Fruit fly (Drosophila melanogaster) whole organism, embryonic: ENCODE measurements around the gene CG33511.

Source experiments
- Adf1 ChIP-seq: fragments of 200-800 bp; sonication (Bioruptor generic); IDR thresholded peaks from 2 replicates; pipeline ENCODE4 v1.3.6; 2022; ENCODE audit warnings: missing biosample characterization, missing genetic modification characterization
- Bgb ChIP-seq: fragments of 200-800 bp; sonication (Bioruptor generic); IDR thresholded peaks from 2 replicates; pipeline ENCODE4 v1.3.6; 2022; ENCODE audit warnings: missing biosample characterization, missing genetic modification characterization; ENCODE audit not compliant: partially characterized antibody
- CG10147 ChIP-seq: fragments of 200-800 bp; sonication (Bioruptor generic); optimal IDR thresholded peaks from 2 replicates; lab custom pipeline; 2019; ENCODE audit warnings: missing biosample characterization, mild to moderate bottlenecking, missing genetic modification characterization, moderate library complexity
- CG10565 ChIP-seq: fragments of 200-800 bp; sonication (Bioruptor generic); optimal IDR thresholded peaks from 3 replicates; lab custom pipeline; 2016; ENCODE audit warnings: missing biosample characterization, mild to moderate bottlenecking, missing genetic modification characterization
- CG13424 ChIP-seq: fragments of 200-800 bp; sonication (Bioruptor generic); optimal IDR thresholded peaks from 2 replicates; lab custom pipeline; 2019; ENCODE audit warnings: missing biosample characterization, mild to moderate bottlenecking, missing genetic modification characterization, moderate library complexity
- CG14710 ChIP-seq: fragments of 200-800 bp; sonication (Bioruptor generic); optimal IDR thresholded peaks from 3 replicates; lab custom pipeline; 2019; ENCODE audit warnings: missing biosample characterization, mild to moderate bottlenecking, missing genetic modification characterization, moderate library complexity
- CG17385 ChIP-seq: fragments of 200-800 bp; sonication (Bioruptor generic); optimal IDR thresholded peaks from 3 replicates; lab custom pipeline; 2018; ENCODE audit warnings: missing biosample characterization, mild to moderate bottlenecking, missing genetic modification characterization
- CG17829 ChIP-seq: fragments of 200-800 bp; optimal IDR thresholded peaks from 2 replicates; lab custom pipeline; 2019; ENCODE audit warnings: missing biosample characterization, mild to moderate bottlenecking, missing genetic modification characterization, moderate library complexity
- CG17912 ChIP-seq: fragments of 200-800 bp; sonication (Bioruptor generic); optimal IDR thresholded peaks from 2 replicates; lab custom pipeline; 2018; ENCODE audit warnings: missing biosample characterization, mild to moderate bottlenecking, missing genetic modification characterization
- CG18262 ChIP-seq: fragments of 200-800 bp; optimal IDR thresholded peaks from 3 replicates; lab custom pipeline; 2019; ENCODE audit warnings: missing biosample characterization, mild to moderate bottlenecking, missing genetic modification characterization, moderate library complexity
- CG2712 ChIP-seq: fragments of 200-800 bp; optimal IDR thresholded peaks from 3 replicates; lab custom pipeline; 2019; ENCODE audit warnings: missing biosample characterization, mild to moderate bottlenecking, missing genetic modification characterization, moderate library complexity
- CG32772 ChIP-seq: fragments of 200-800 bp; sonication (Bioruptor generic); IDR thresholded peaks from 2 replicates; pipeline ENCODE4 v1.3.6; 2022; ENCODE audit warnings: missing biosample characterization, missing genetic modification characterization
- CG33213 ChIP-seq: fragments of 200-800 bp; sonication (Bioruptor generic); optimal IDR thresholded peaks from 3 replicates; lab custom pipeline; 2016; ENCODE audit warnings: missing biosample characterization, missing genetic modification characterization
- CG4617 ChIP-seq: fragments of 200-800 bp; sonication (Bioruptor generic); optimal IDR thresholded peaks from 3 replicates; lab custom pipeline; 2016; ENCODE audit warnings: missing biosample characterization, missing genetic modification characterization, borderline replicate concordance
- CG4707 ChIP-seq: fragments of 200-800 bp; sonication (Bioruptor generic); optimal IDR thresholded peaks from 2 replicates; lab custom pipeline; 2018; ENCODE audit warnings: missing biosample characterization, mild to moderate bottlenecking, missing genetic modification characterization, moderate library complexity
- CG6175 ChIP-seq: fragments of 200-800 bp; sonication (Bioruptor generic); IDR thresholded peaks from 3 replicates; pipeline ENCODE4 v1.3.6; 2022; ENCODE audit warnings: missing biosample characterization, missing genetic modification characterization
- CG6813 ChIP-seq: fragments of 200-800 bp; sonication (Bioruptor generic); optimal IDR thresholded peaks from 2 replicates; lab custom pipeline; 2017; ENCODE audit warnings: missing biosample characterization, missing genetic modification characterization, mild to moderate bottlenecking, moderate library complexity, missing genetic modification reagents
- CG7556 ChIP-seq: fragments of 200-800 bp; sonication (Bioruptor generic); optimal IDR thresholded peaks from 2 replicates; lab custom pipeline; 2017; ENCODE audit warnings: missing biosample characterization, mild to moderate bottlenecking, missing genetic modification characterization
- CG8281 ChIP-seq: fragments of 200-800 bp; sonication (Bioruptor generic); optimal IDR thresholded peaks from 2 replicates; lab custom pipeline; 2018; ENCODE audit warnings: missing biosample characterization, mild to moderate bottlenecking, missing genetic modification characterization, moderate library complexity
- CG8388 ChIP-seq: fragments of 200-800 bp; sonication (Bioruptor generic); optimal IDR thresholded peaks from 2 replicates; lab custom pipeline; 2019; ENCODE audit warnings: missing biosample characterization, mild to moderate bottlenecking, missing genetic modification characterization, moderate library complexity
- CG8944 ChIP-seq: fragments of 200-800 bp; sonication (Bioruptor generic); optimal IDR thresholded peaks from 3 replicates; lab custom pipeline; 2016; ENCODE audit warnings: missing biosample characterization, missing genetic modification characterization
- Camta ChIP-seq: fragments of 200-800 bp; sonication (Bioruptor generic); optimal IDR thresholded peaks from 2 replicates; lab custom pipeline; 2016; ENCODE audit warnings: missing biosample characterization, missing genetic modification characterization
- D19A ChIP-seq: fragments of 200-800 bp; optimal IDR thresholded peaks from 3 replicates; lab custom pipeline; 2019; ENCODE audit warnings: missing biosample characterization, mild to moderate bottlenecking, missing genetic modification characterization, moderate library complexity
- E2f1 ChIP-seq: fragments of 200-800 bp; sonication (Bioruptor generic); IDR thresholded peaks from 2 replicates; pipeline ENCODE4 v1.3.6; 2022; ENCODE audit warnings: missing biosample characterization, missing genetic modification characterization
- Fer2 ChIP-seq: fragments of 200-800 bp; sonication (Bioruptor generic); optimal IDR thresholded peaks from 2 replicates; lab custom pipeline; 2018; ENCODE audit warnings: missing biosample characterization, mild to moderate bottlenecking, missing genetic modification characterization, moderate library complexity
- Fer3 ChIP-seq: fragments of 200-800 bp; sonication (Bioruptor generic); optimal IDR thresholded peaks from 2 replicates; lab custom pipeline; 2018; ENCODE audit warnings: missing biosample characterization, mild to moderate bottlenecking, missing genetic modification characterization, moderate library complexity
- HLH3B ChIP-seq: fragments of 200-800 bp; sonication (Bioruptor generic); IDR thresholded peaks from 2 replicates; pipeline ENCODE4 v1.3.6; 2022; ENCODE audit warnings: missing biosample characterization, missing genetic modification characterization
- Lpt ChIP-seq: fragments of >200 bp; optimal IDR thresholded peaks from 2 replicates; lab custom pipeline; 2018; ENCODE audit warnings: missing biosample characterization, missing genetic modification characterization
- MTF-1 ChIP-seq: fragments of 200-800 bp; sonication (Bioruptor generic); optimal IDR thresholded peaks from 2 replicates; lab custom pipeline; 2018; ENCODE audit warnings: missing biosample characterization, mild to moderate bottlenecking, missing genetic modification characterization, borderline replicate concordance
- Six4 ChIP-seq: fragments of 200-800 bp; sonication (Bioruptor generic); optimal IDR thresholded peaks from 2 replicates; lab custom pipeline; 2016; ENCODE audit warnings: missing biosample characterization, missing genetic modification characterization
- az2 ChIP-seq: fragments of 200-800 bp; sonication (Bioruptor generic); optimal IDR thresholded peaks from 3 replicates; lab custom pipeline; 2016; ENCODE audit warnings: missing biosample characterization, missing genetic modification characterization
- bcd ChIP-seq: fragments of 200-800 bp; sonication (Bioruptor generic); optimal IDR thresholded peaks from 2 replicates; lab custom pipeline; 2017; ENCODE audit warnings: missing biosample characterization, mild to moderate bottlenecking, missing genetic modification characterization
- chn ChIP-seq: fragments of 200-800 bp; sonication (Bioruptor generic); optimal IDR thresholded peaks from 2 replicates; lab custom pipeline; 2016; ENCODE audit warnings: missing biosample characterization, missing genetic modification characterization
- croc ChIP-seq: fragments of 200-800 bp; sonication (Bioruptor generic); conservative IDR thresholded peaks from 3 replicates; pipeline ENCODE4 v1.3.6; 2022; ENCODE audit warnings: missing biosample characterization, missing genetic modification characterization
- esg ChIP-seq: fragments of 200-800 bp; sonication (Bioruptor generic); conservative IDR thresholded peaks from 2 replicates; pipeline ENCODE4 v1.3.6; 2022; ENCODE audit warnings: missing biosample characterization, missing genetic modification characterization
- her ChIP-seq: fragments of 200-800 bp; sonication (Bioruptor generic); optimal IDR thresholded peaks from 2 replicates; lab custom pipeline; 2016; ENCODE audit warnings: missing biosample characterization, missing genetic modification characterization
- kah ChIP-seq: fragments of 200-800 bp; sonication (Bioruptor generic); optimal IDR thresholded peaks from 2 replicates; lab custom pipeline; 2018; ENCODE audit warnings: missing biosample characterization, mild to moderate bottlenecking, missing genetic modification characterization
- nerfin-2 ChIP-seq: fragments of 200-800 bp; sonication (Bioruptor generic); IDR thresholded peaks from 2 replicates; pipeline ENCODE4 v1.3.6; 2022; ENCODE audit warnings: missing biosample characterization, missing genetic modification characterization; ENCODE audit not compliant: partially characterized antibody
- nom ChIP-seq: fragments of 200-800 bp; sonication (Bioruptor generic); optimal IDR thresholded peaks from 2 replicates; lab custom pipeline; 2017; ENCODE audit warnings: missing biosample characterization, missing genetic modification characterization, mild to moderate bottlenecking, moderate library complexity, missing genetic modification reagents
- pho ChIP-seq: fragments of 200-800 bp; sonication (Bioruptor generic); optimal IDR thresholded peaks from 2 replicates; lab custom pipeline; 2016; ENCODE audit warnings: missing biosample characterization, missing genetic modification characterization
- phol ChIP-seq: fragments of 200-800 bp; sonication (Bioruptor generic); optimal IDR thresholded peaks from 3 replicates; lab custom pipeline; 2018; ENCODE audit warnings: missing biosample characterization, mild to moderate bottlenecking, missing genetic modification characterization, moderate library complexity
- ro ChIP-seq: fragments of 200-800 bp; sonication (Bioruptor generic); IDR thresholded peaks from 2 replicates; pipeline ENCODE4 v1.3.6; 2022; ENCODE audit warnings: missing biosample characterization, missing genetic modification characterization
- salm ChIP-seq: fragments of 200-800 bp; sonication (Bioruptor generic); optimal IDR thresholded peaks from 2 replicates; lab custom pipeline; 2018; ENCODE audit warnings: missing biosample characterization, mild to moderate bottlenecking, missing genetic modification characterization
- so ChIP-seq: fragments of 200-800 bp; sonication (Bioruptor generic); IDR thresholded peaks from 3 replicates; pipeline ENCODE4 v1.3.6; 2022; ENCODE audit warnings: missing biosample characterization, missing genetic modification characterization
- tll ChIP-seq, 2 experiments: fragments of 200-800 bp in 1 of 2; fragments of >200 bp in 1 of 2; sonication (Bioruptor generic) in 1 of 2; optimal IDR thresholded peaks; 2 replicates each; lab custom pipeline; 2017 to 2019; ENCODE audit warnings: missing biosample characterization in 2 of 2, missing genetic modification characterization in 2 of 2, mild to moderate bottlenecking in 1 of 2, moderate library complexity in 1 of 2
- unpg ChIP-seq: fragments of 200-800 bp; sonication (Bioruptor generic); optimal IDR thresholded peaks from 3 replicates; lab custom pipeline; 2018; ENCODE audit warnings: missing biosample characterization, mild to moderate bottlenecking, missing genetic modification characterization, moderate library complexity
- wek ChIP-seq: fragments of 200-800 bp; sonication (Bioruptor generic); optimal IDR thresholded peaks from 3 replicates; lab custom pipeline; 2018; ENCODE audit warnings: missing biosample characterization, mild to moderate bottlenecking, missing genetic modification characterization, moderate library complexity
- yki ChIP-seq: fragments of >200 bp; optimal IDR thresholded peaks from 3 replicates; lab custom pipeline; 2018
- zf30C ChIP-seq: fragments of 200-800 bp; sonication (Bioruptor generic); optimal IDR thresholded peaks from 3 replicates; lab custom pipeline; 2018; ENCODE audit warnings: missing biosample characterization, mild to moderate bottlenecking, missing genetic modification characterization

The CG33511 gene

DNA sequence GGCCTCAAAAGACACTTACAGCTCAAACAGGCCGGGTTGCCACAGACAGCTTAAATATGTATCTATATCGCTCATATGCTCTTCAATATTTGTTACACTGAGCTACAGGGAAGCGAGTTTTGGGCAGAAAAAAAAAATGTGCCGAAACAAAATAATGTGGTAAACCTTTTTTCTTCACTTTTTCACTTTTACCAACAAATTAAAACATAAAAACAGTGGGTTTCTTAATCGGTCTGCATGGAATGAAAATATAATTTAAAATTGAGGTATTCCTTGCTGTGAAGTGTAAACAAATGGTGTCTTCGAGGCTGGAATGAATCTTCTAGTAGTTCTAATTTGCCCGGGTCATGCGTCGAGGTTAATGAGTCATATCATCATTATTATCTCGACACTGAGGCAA lies 43.6 kb downstream of the CG33511 start (continued):
- peak; percentile 57 for TF ChIP-seq chn
- peak; percentile 31 for TF ChIP-seq pho (GFP tag; lab: Kevin White, UChicago)
- TF ChIP-seq ro: peak; percentile 18; the same call in 1 of the 2 replicates
- TF ChIP-seq her: peak; percentile 47
- TF ChIP-seq CG33213 (GFP tag; lab: Kevin White, UChicago): peak; percentile 28
- TF ChIP-seq phol (tag; lab: Kevin White, UChicago): peak; percentile 74
- TF ChIP-seq nerfin-2 (GFP tag; lab: Robert Waterston, UW): no peak
- peak; percentile 50 for TF ChIP-seq CG8281 (tag; lab: Kevin White, UChicago)
- peak; percentile 8 for TF ChIP-seq CG17385 (GFP tag; lab: Kevin White, UChicago)
- TF ChIP-seq zf30C (GFP tag; lab: Kevin White, UChicago): no peak
- TF ChIP-seq az2 (GFP tag; lab: Kevin White, UChicago): peak; percentile 49
- peak; percentile 63 for TF ChIP-seq Fer3
- TF ChIP-seq Fer2: no peak
- peak; percentile 56 for TF ChIP-seq CG18262 (tag; lab: Kevin White, UChicago)
- TF ChIP-seq tll (GFP tag; optimal IDR thresholded peaks at IDR 0.05; lab: Kevin White, UChicago): no peak
- peak; percentile 37 for TF ChIP-seq CG17829 (tag; lab: Kevin White, UChicago)
- TF ChIP-seq Bgb: no peak
- peak; percentile 63 for TF ChIP-seq CG7556
- 0 out of 2 replicates have a peak, but pooled peaks have one; percentile 36 for TF ChIP-seq E2f1 (GFP tag; lab: Robert Waterston, UW)
- peak; percentile 32; the same call in 1 of the 3 replicates for TF ChIP-seq croc (GFP tag; lab: Robert Waterston, UW)
- peak; percentile 59 for TF ChIP-seq CG10147
- TF ChIP-seq salm: peak; percentile 48
- peak; percentile 69 for TF ChIP-seq HLH3B (GFP tag; lab: Robert Waterston, UW)
- TF ChIP-seq MTF-1 (GFP tag; lab: Kevin White, UChicago): no peak
- peak; percentile 38 for TF ChIP-seq Camta (GFP tag; lab: Kevin White, UChicago)
- peak; percentile 34; the same call in 1 of the 2 replicates for TF ChIP-seq Adf1 (GFP tag; lab: Robert Waterston, UW)
- TF ChIP-seq CG10565: no peak
- TF ChIP-seq esg: peak; percentile 64
- TF ChIP-seq CG4707 (GFP tag; lab: Kevin White, UChicago): peak; percentile 25
- TF ChIP-seq unpg (GFP tag; lab: Kevin White, UChicago): peak; percentile 76
- TF ChIP-seq CG2712: peak; percentile 47
- TF ChIP-seq yki (lab: Kevin White, UChicago): no peak
- TF ChIP-seq CG8944: peak; percentile 46
- TF ChIP-seq bcd: peak; percentile 67
- TF ChIP-seq Six4: peak; percentile 51
- TF ChIP-seq so (GFP tag; lab: Robert Waterston, UW): peak; percentile 66; the same call in 1 of the 3 replicates
- TF ChIP-seq CG6813 (GFP tag; lab: Kevin White, UChicago): peak; percentile 56
- TF ChIP-seq CG4617 (GFP tag; lab: Kevin White, UChicago): no peak
- peak; percentile 39; the same call in 1 of the 2 replicates for TF ChIP-seq CG32772
- no peak for TF ChIP-seq nom (GFP tag; lab: Kevin White, UChicago)
- TF ChIP-seq CG8388 (GFP tag; lab: Kevin White, UChicago): peak; percentile 60
- TF ChIP-seq D19A: peak; percentile 33
- TF ChIP-seq CG6175 (GFP tag; lab: Robert Waterston, UW): no peak
- TF ChIP-seq wek (GFP tag; lab: Kevin White, UChicago): no peak
- TF ChIP-seq Lpt (GFP tag; lab: Kevin White, UChicago): no peak
- TF ChIP-seq CG14710 (tag; lab: Kevin White, UChicago): peak; percentile 54
- no peak for TF ChIP-seq kah (GFP tag; lab: Kevin White, UChicago)
- TF ChIP-seq CG17912 (GFP tag; lab: Kevin White, UChicago): no peak
- TF ChIP-seq CG13424 (tag; lab: Kevin White, UChicago): peak; percentile 49
